Fruit fly (Drosophila melanogaster) whole organism, prepupa: ENCODE measurements around the gene Ugt316A1.

Source experiments
- CG10631 ChIP-seq: fragments of 200-800 bp; sonication (Bioruptor generic); optimal IDR thresholded peaks from 2 replicates; lab custom pipeline; 2016; ENCODE audit warnings: missing biosample characterization, missing genetic modification characterization
- CG11294 ChIP-seq: fragments of 200-800 bp; sonication (Bioruptor generic); IDR thresholded peaks from 2 replicates; pipeline ENCODE4 v1.3.6; 2022; ENCODE audit warnings: missing biosample characterization, missing genetic modification characterization
- CG15336 ChIP-seq: fragments of 200-800 bp; sonication (Bioruptor generic); IDR thresholded peaks from 2 replicates; pipeline ENCODE4 v1.3.6; 2022; ENCODE audit warnings: missing biosample characterization, missing genetic modification characterization
- CG1621 ChIP-seq: fragments of 200-800 bp; sonication (Bioruptor generic); optimal IDR thresholded peaks from 3 replicates; lab custom pipeline; 2018; ENCODE audit warnings: missing biosample characterization, mild to moderate bottlenecking, missing genetic modification characterization
- CG16779 ChIP-seq: fragments of 200-800 bp; sonication (Bioruptor generic); optimal IDR thresholded peaks from 3 replicates; lab custom pipeline; 2017; ENCODE audit warnings: missing biosample characterization, mild to moderate bottlenecking, missing genetic modification characterization
- CG3032 ChIP-seq: fragments of 200-800 bp; optimal IDR thresholded peaks from 2 replicates; lab custom pipeline; 2019; ENCODE audit warnings: missing biosample characterization, mild to moderate bottlenecking, missing genetic modification characterization, moderate library complexity
- CG31627 ChIP-seq: fragments of 200-800 bp; sonication (Bioruptor generic); optimal IDR thresholded peaks from 3 replicates; lab custom pipeline; 2016; ENCODE audit warnings: missing biosample characterization, missing genetic modification characterization
- CG32006 ChIP-seq: fragments of 200-800 bp; sonication (Bioruptor generic); optimal IDR thresholded peaks from 3 replicates; lab custom pipeline; 2017; ENCODE audit warnings: missing biosample characterization, mild to moderate bottlenecking, missing genetic modification characterization
- CG34406 ChIP-seq: fragments of 200-800 bp; sonication (Bioruptor generic); optimal IDR thresholded peaks from 3 replicates; lab custom pipeline; 2016; ENCODE audit warnings: missing biosample characterization, missing genetic modification characterization
- CG3919 ChIP-seq: fragments of 200-800 bp; sonication (Bioruptor generic); optimal IDR thresholded peaks from 3 replicates; lab custom pipeline; 2016; ENCODE audit warnings: missing biosample characterization, missing genetic modification characterization
- CG4318 ChIP-seq: fragments of 200-800 bp; sonication (Bioruptor generic); optimal IDR thresholded peaks from 3 replicates; lab custom pipeline; 2017; ENCODE audit warnings: missing biosample characterization, mild to moderate bottlenecking, missing genetic modification characterization
- CG6163 ChIP-seq: fragments of 200-800 bp; sonication (Bioruptor generic); IDR thresholded peaks from 3 replicates; pipeline ENCODE4 v1.3.6; 2022; ENCODE audit warnings: missing biosample characterization, missing genetic modification characterization
- CG6276 ChIP-seq: fragments of 200-800 bp; sonication (Bioruptor generic); optimal IDR thresholded peaks from 2 replicates; lab custom pipeline; 2017; ENCODE audit warnings: missing biosample characterization, mild to moderate bottlenecking, missing genetic modification characterization
- CG6792 ChIP-seq: fragments of 200-800 bp; sonication (Bioruptor generic); optimal IDR thresholded peaks from 3 replicates; lab custom pipeline; 2016; ENCODE audit warnings: missing biosample characterization, missing genetic modification characterization
- CG6854 ChIP-seq: fragments of 200-800 bp; sonication (Bioruptor generic); optimal IDR thresholded peaks from 2 replicates; lab custom pipeline; 2017; ENCODE audit warnings: missing biosample characterization, mild to moderate bottlenecking, missing genetic modification characterization
- CG7368 ChIP-seq: fragments of 200-800 bp; sonication (Bioruptor generic); optimal IDR thresholded peaks from 3 replicates; lab custom pipeline; 2016; ENCODE audit warnings: missing biosample characterization, missing genetic modification characterization
- CG8119 ChIP-seq: fragments of 200-800 bp; sonication (Bioruptor generic); IDR thresholded peaks from 3 replicates; pipeline ENCODE4 v1.3.6; 2022; ENCODE audit warnings: missing biosample characterization, missing genetic modification characterization
- CG8632 ChIP-seq: fragments of 200-800 bp; sonication (Bioruptor generic); optimal IDR thresholded peaks from 3 replicates; lab custom pipeline; 2016; ENCODE audit warnings: missing biosample characterization, missing genetic modification characterization
- Eip75B ChIP-seq: fragments of 200-800 bp; sonication (Bioruptor generic); optimal IDR thresholded peaks from 3 replicates; lab custom pipeline; 2016; ENCODE audit warnings: missing biosample characterization, missing genetic modification characterization
- Eip78C ChIP-seq: fragments of 200-800 bp; sonication (Bioruptor generic); peaks from one replicate; lab custom pipeline; 2016; ENCODE audit warnings: missing biosample characterization, missing genetic modification characterization
- Ets21C ChIP-seq: fragments of 200-800 bp; sonication (Bioruptor generic); optimal IDR thresholded peaks from 3 replicates; lab custom pipeline; 2016; ENCODE audit warnings: missing biosample characterization, missing genetic modification characterization
- Ets96B ChIP-seq: fragments of 200-800 bp; optimal IDR thresholded peaks from 2 replicates; lab custom pipeline; 2019; ENCODE audit warnings: missing biosample characterization, mild to moderate bottlenecking, missing genetic modification characterization, moderate library complexity
- Gug ChIP-seq: fragments of 200-800 bp; sonication (Bioruptor generic); IDR thresholded peaks from 2 replicates; pipeline ENCODE4 v1.3.6; 2022; ENCODE audit warnings: missing biosample characterization, missing genetic modification characterization
- Hr4 ChIP-seq: fragments of 200-800 bp; sonication (Bioruptor generic); optimal IDR thresholded peaks from 3 replicates; lab custom pipeline; 2016; ENCODE audit warnings: missing biosample characterization, missing genetic modification characterization
- Lpt ChIP-seq: fragments of 200-800 bp; sonication (Bioruptor generic); optimal IDR thresholded peaks from 3 replicates; lab custom pipeline; 2016; ENCODE audit warnings: missing biosample characterization, missing genetic modification characterization
- Met ChIP-seq: fragments of 200-800 bp; sonication (Bioruptor generic); optimal IDR thresholded peaks from 3 replicates; lab custom pipeline; 2016; ENCODE audit warnings: missing biosample characterization, missing genetic modification characterization
- OdsH ChIP-seq: fragments of 200-800 bp; sonication (Bioruptor generic); optimal IDR thresholded peaks from 3 replicates; lab custom pipeline; 2016; ENCODE audit warnings: missing biosample characterization, missing genetic modification characterization
- Smox ChIP-seq: fragments of 200-800 bp; sonication (Bioruptor generic); optimal IDR thresholded peaks from 3 replicates; lab custom pipeline; 2016; ENCODE audit warnings: missing biosample characterization, missing genetic modification characterization
- Sox102F ChIP-seq: fragments of 200-800 bp; sonication (Bioruptor generic); optimal IDR thresholded peaks from 2 replicates; lab custom pipeline; 2016; ENCODE audit warnings: missing biosample characterization, mild to moderate bottlenecking, missing genetic modification characterization
- Sox14 ChIP-seq: fragments of 200-800 bp; sonication (Bioruptor generic); optimal IDR thresholded peaks from 3 replicates; lab custom pipeline; 2016; ENCODE audit warnings: missing biosample characterization, missing genetic modification characterization
- achi ChIP-seq: fragments of 200-800 bp; sonication (Bioruptor generic); optimal IDR thresholded peaks from 3 replicates; lab custom pipeline; 2016; ENCODE audit warnings: missing biosample characterization, missing genetic modification characterization
- acj6 ChIP-seq: fragments of 200-800 bp; sonication (Bioruptor generic); optimal IDR thresholded peaks from 3 replicates; lab custom pipeline; 2016; ENCODE audit warnings: missing biosample characterization, missing genetic modification characterization
- cyc ChIP-seq: fragments of 200-800 bp; sonication (Bioruptor generic); optimal IDR thresholded peaks from 3 replicates; lab custom pipeline; 2016; ENCODE audit warnings: missing biosample characterization, missing genetic modification characterization
- dac ChIP-seq: fragments of 200-800 bp; sonication (Bioruptor generic); optimal IDR thresholded peaks from 2 replicates; lab custom pipeline; 2017; ENCODE audit warnings: missing biosample characterization, mild to moderate bottlenecking, missing genetic modification characterization
- eg ChIP-seq: fragments of 200-800 bp; sonication (Bioruptor generic); IDR thresholded peaks from 3 replicates; pipeline ENCODE4 v1.3.6; 2022; ENCODE audit warnings: missing biosample characterization, missing genetic modification characterization
- esn ChIP-seq: fragments of 200-800 bp; sonication (Bioruptor generic); optimal IDR thresholded peaks from 2 replicates; lab custom pipeline; 2016; ENCODE audit warnings: missing biosample characterization, mild to moderate bottlenecking, missing genetic modification characterization, moderate library complexity
- fd59A ChIP-seq: fragments of 200-800 bp; sonication (Bioruptor generic); optimal IDR thresholded peaks from 2 replicates; lab custom pipeline; 2017; ENCODE audit warnings: missing biosample characterization, mild to moderate bottlenecking, missing genetic modification characterization, missing genetic modification reagents
- fkh ChIP-seq: fragments of 200-800 bp; sonication (Bioruptor generic); optimal IDR thresholded peaks from 3 replicates; lab custom pipeline; 2017; ENCODE audit warnings: missing biosample characterization, mild to moderate bottlenecking, missing genetic modification characterization, moderate library complexity
- lz ChIP-seq: fragments of 200-800 bp; sonication (Bioruptor generic); optimal IDR thresholded peaks from 3 replicates; lab custom pipeline; 2016; ENCODE audit warnings: missing biosample characterization, missing genetic modification characterization
- net ChIP-seq: fragments of 200-800 bp; sonication (Bioruptor generic); optimal IDR thresholded peaks from 3 replicates; lab custom pipeline; 2016; ENCODE audit warnings: missing biosample characterization, missing genetic modification characterization
- pdm3 ChIP-seq: fragments of 200-800 bp; sonication (Bioruptor generic); optimal IDR thresholded peaks from 3 replicates; lab custom pipeline; 2016; ENCODE audit warnings: missing biosample characterization, missing genetic modification characterization
- salr ChIP-seq, 2 experiments: fragments of 200-800 bp; sonication (Bioruptor generic); optimal IDR thresholded peaks; 3 replicates each; lab custom pipeline; 2016 to 2018; ENCODE audit warnings: missing biosample characterization in 2 of 2, missing genetic modification characterization in 2 of 2, mild to moderate bottlenecking in 1 of 2
- spab ChIP-seq: fragments of 200-800 bp; sonication (Bioruptor generic); optimal IDR thresholded peaks from 2 replicates; lab custom pipeline; 2017; ENCODE audit warnings: missing biosample characterization, mild to moderate bottlenecking, missing genetic modification characterization, missing genetic modification reagents
- topi ChIP-seq: fragments of 200-800 bp; sonication (Bioruptor generic); optimal IDR thresholded peaks from 3 replicates; lab custom pipeline; 2016; ENCODE audit warnings: missing biosample characterization, missing genetic modification characterization

The Ugt316A1 gene

dm6 chr3L:19013086-19013752 is 49.4 kb downstream of the Ugt316A1 start:
- TF ChIP-seq CG6854 (no peak), fd59A (GFP tag; lab: Kevin White, UChicago) (no peak), Ets21C (no peak), CG6792 (GFP tag; lab: Kevin White, UChicago) (no peak), OdsH (GFP tag; lab: Kevin White, UChicago) (no peak), net (GFP tag; lab: Kevin White, UChicago) (no peak), fkh (GFP tag; lab: Kevin White, UChicago) (no peak), CG1621 (tag; lab: Kevin White, UChicago) (no peak), Sox102F (no peak), achi (no peak), spab (no peak)

- TF ChIP-seq Smox = no peak
- peak; percentile 65 for TF ChIP-seq pdm3 (GFP tag; lab: Kevin White, UChicago)
- peak; percentile 16 for TF ChIP-seq lz (GFP tag; lab: Kevin White, UChicago)
- peak; percentile 46; the same call in 2 of the 3 replicates for TF ChIP-seq CG6163 (GFP tag; lab: Robert Waterston, UW)
- no peak for TF ChIP-seq CG6854
- peak; percentile 64 for TF ChIP-seq Lpt (GFP tag; lab: Kevin White, UChicago)
- peak; percentile 81 for TF ChIP-seq CG15336 (GFP tag; lab: Robert Waterston, UW)
- TF ChIP-seq CG32006 (GFP tag; lab: Kevin White, UChicago) = peak; percentile 78
- TF ChIP-seq cyc (GFP tag; lab: Kevin White, UChicago) = peak; percentile 10
- TF ChIP-seq CG16779 (tag; lab: Kevin White, UChicago) = no peak
- TF ChIP-seq CG8632 (GFP tag; lab: Kevin White, UChicago) = peak; percentile 30
- TF ChIP-seq Eip78C (GFP tag; lab: Kevin White, UChicago) = peak; percentile 82
- peak; percentile 40 for TF ChIP-seq achi
- TF ChIP-seq CG3919 (GFP tag; lab: Kevin White, UChicago) = peak; percentile 54
- TF ChIP-seq topi (GFP tag; lab: Kevin White, UChicago) = peak; percentile 8
- peak; percentile 49 for TF ChIP-seq OdsH (GFP tag; lab: Kevin White, UChicago)
- peak; percentile 83 for TF ChIP-seq Hr4 (GFP tag; lab: Kevin White, UChicago)
- TF ChIP-seq CG10631 (GFP tag; lab: Kevin White, UChicago) = peak; percentile 10
- TF ChIP-seq net (GFP tag; lab: Kevin White, UChicago) = peak; percentile 30
- peak; percentile 40 for TF ChIP-seq Sox102F
- TF ChIP-seq esn (GFP tag; lab: Kevin White, UChicago) = peak; percentile 57
- peak; percentile 83 for TF ChIP-seq CG8119 (GFP tag; lab: Robert Waterston, UW)
- TF ChIP-seq Sox14 (GFP tag; lab: Kevin White, UChicago) = peak; percentile 51
- TF ChIP-seq Ets96B (tag; lab: Kevin White, UChicago) = peak; percentile 14
- peak; percentile 43 for TF ChIP-seq acj6
- no peak for TF ChIP-seq CG7368 (GFP tag; lab: Kevin White, UChicago)
- TF ChIP-seq CG6276 (GFP tag; lab: Kevin White, UChicago) = peak; percentile 48
- no peak for TF ChIP-seq CG3032 (tag; lab: Kevin White, UChicago)
- no peak for TF ChIP-seq fkh (GFP tag; lab: Kevin White, UChicago)
- TF ChIP-seq dac (GFP tag; lab: Kevin White, UChicago) = no peak
- peak in 1 of 2 experiments; percentile 44 for TF ChIP-seq salr (GFP tag; optimal IDR thresholded peaks at IDR 0.05; lab: Kevin White, UChicago)
- TF ChIP-seq CG11294 = 0 out of 2 replicates have a peak, but pooled peaks have one; percentile 11
- peak; percentile 64 for TF ChIP-seq eg (GFP tag; lab: Robert Waterston, UW)
- no peak for TF ChIP-seq Ets21C
- TF ChIP-seq Gug (GFP tag; lab: Robert Waterston, UW) = 0 out of 2 replicates have a peak, but pooled peaks have one; percentile 25
- peak; percentile 3 for TF ChIP-seq CG31627
- TF ChIP-seq Met (GFP tag; lab: Kevin White, UChicago) = peak; percentile 50
- peak; percentile 1 for TF ChIP-seq CG34406 (GFP tag; lab: Kevin White, UChicago)
- TF ChIP-seq CG4318 (GFP tag; lab: Kevin White, UChicago) = peak; percentile 45
- TF ChIP-seq Eip75B (GFP tag; lab: Kevin White, UChicago) = no peak
Measured at dm6 chr3L:19011174-19011573, 51.4 kb downstream of the Ugt316A1 start.
